Worm (Caenorhabditis elegans): ENCODE results near the gene str-79.

DNA sequence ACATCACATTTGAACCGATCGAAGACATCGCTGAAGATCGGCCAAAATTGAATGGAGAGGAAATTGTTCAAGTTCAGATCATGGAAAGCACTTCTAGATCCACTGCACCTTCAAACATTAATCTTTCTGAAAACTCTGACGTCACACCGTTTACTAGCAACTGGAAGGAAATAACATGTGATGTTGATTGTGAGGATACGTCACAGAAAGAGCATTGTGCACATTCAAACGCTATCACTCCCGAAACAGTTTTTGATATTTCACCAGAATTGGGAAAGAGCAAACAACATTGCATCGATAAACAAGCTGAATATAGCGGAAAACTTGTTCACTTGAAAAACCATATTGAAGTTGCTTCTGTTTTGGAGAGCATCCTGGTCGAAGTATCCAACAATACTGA is 51.9 kb downstream of the str-79 start:
- TF ChIP-seq flt-1 (GFP tag; IDR thresholded peaks at IDR 0.05) (no peak), tra-4 (tag; optimal IDR thresholded peaks at IDR 0.05) (no peak), scrt-1 (GFP tag; IDR thresholded peaks at IDR 0.05) (no peak), ets-7 (tag; optimal IDR thresholded peaks at IDR 0.05) (no peak), pes-1 (GFP tag; IDR thresholded peaks at IDR 0.05) (no peak), ama-1 (optimal IDR thresholded peaks at IDR 0.05) (no peak), sea-1 (GFP tag; conservative IDR thresholded peaks at IDR 0.05) (no peak), ceh-36 (tag; optimal IDR thresholded peaks at IDR 0.05) (no peak), F13C5.2 (tag; optimal IDR thresholded peaks at IDR 0.05) (no peak)

All from whole organism, early embryonic.